Fruit fly (Drosophila melanogaster): ENCODE measurements around the gene CG42828.

The CG42828 gene

dm6 chr3R:23395720-23396119, 22.2 kb downstream of the CG42828 start:
- TF ChIP-seq Pif1B (GFP tag; optimal IDR thresholded peaks at IDR 0.05): no peak
- TF ChIP-seq fd96Ca (GFP tag; IDR thresholded peaks at IDR 0.05): 0 out of 3 replicates have a peak, but pooled peaks have one; percentile 28
- peak; percentile 71 for TF ChIP-seq Ets98B (GFP tag; IDR thresholded peaks at IDR 0.05)
- TF ChIP-seq CG8159 (tag; optimal IDR thresholded peaks at IDR 0.05): no peak
- TF ChIP-seq CG34367 (tag; optimal IDR thresholded peaks at IDR 0.05): no peak
- peak; percentile 71 for TF ChIP-seq CG8301 (tag; optimal IDR thresholded peaks at IDR 0.05)
- no peak for TF ChIP-seq gl (tag; optimal IDR thresholded peaks at IDR 0.05)
- no peak for TF ChIP-seq D1 (tag; optimal IDR thresholded peaks at IDR 0.05)
- no peak for TF ChIP-seq EcR (GFP tag; optimal IDR thresholded peaks at IDR 0.05)
- TF ChIP-seq CG17806 (tag; optimal IDR thresholded peaks at IDR 0.05): no peak
- peak; percentile 76 for TF ChIP-seq CG14655 (GFP tag; optimal IDR thresholded peaks at IDR 0.05)
- TF ChIP-seq Snoo (tag; optimal IDR thresholded peaks at IDR 0.05): no peak
- TF ChIP-seq Pif1A (GFP tag; optimal IDR thresholded peaks at IDR 0.05): peak; percentile 51
- TF ChIP-seq CG4496 (GFP tag; IDR thresholded peaks at IDR 0.05): peak; percentile 67
- TF ChIP-seq CG10348 (GFP tag; IDR thresholded peaks at IDR 0.05): no peak
- peak; percentile 64 for TF ChIP-seq CG12605 (GFP tag; IDR thresholded peaks at IDR 0.05)
- TF ChIP-seq CG32121 (GFP tag; IDR thresholded peaks at IDR 0.05): peak; percentile 69
- no peak for TF ChIP-seq CG13204 (GFP tag; optimal IDR thresholded peaks at IDR 0.05)
- peak; percentile 44; the same call in 1 of the 2 replicates for TF ChIP-seq rn (GFP tag; IDR thresholded peaks at IDR 0.05)
- peak; percentile 11 for TF ChIP-seq CG9948 (tag; optimal IDR thresholded peaks at IDR 0.05)
- TF ChIP-seq CG15710 (tag; optimal IDR thresholded peaks at IDR 0.05): no peak

DNA sequence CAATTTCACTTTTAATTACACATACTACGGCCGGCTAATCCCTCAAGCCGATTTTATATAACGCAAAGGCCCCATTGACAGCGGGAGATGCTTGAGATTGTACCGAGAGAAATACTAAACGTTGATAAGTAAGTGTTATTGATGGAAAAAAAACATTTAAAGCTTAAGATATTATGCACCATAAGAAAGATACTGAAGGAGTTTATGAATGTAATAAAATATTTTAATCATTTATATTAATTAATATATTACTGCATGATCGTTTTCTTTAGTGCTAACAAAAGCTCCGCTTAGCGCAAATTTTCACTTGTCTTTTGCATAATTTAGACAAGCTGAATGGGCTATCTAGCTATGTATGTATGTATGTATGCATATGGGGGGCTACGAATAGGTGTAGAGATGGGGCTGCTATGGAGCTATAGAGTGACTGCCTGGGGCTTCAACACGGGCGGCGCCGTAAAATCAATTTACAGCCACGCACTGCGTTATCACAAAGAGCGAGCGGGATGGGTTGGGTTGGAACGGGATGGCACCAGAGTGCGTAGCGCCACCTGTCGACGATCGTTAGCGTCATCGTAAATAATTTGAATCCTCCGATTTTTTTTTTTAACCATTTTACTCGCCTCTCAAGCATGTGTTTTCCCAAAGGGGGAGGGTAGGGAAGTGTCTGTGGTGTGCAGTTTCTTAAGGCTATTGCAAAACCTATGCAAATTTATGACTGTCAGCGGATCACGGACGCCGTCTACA, 23.2 kb downstream of the CG42828 start:
- TF ChIP-seq CG15710 (tag; optimal IDR thresholded peaks at IDR 0.05) (no peak), Ets98B (GFP tag; IDR thresholded peaks at IDR 0.05) (peak; percentile 44), Snoo (tag; optimal IDR thresholded peaks at IDR 0.05) (no peak), CG14655 (GFP tag; optimal IDR thresholded peaks at IDR 0.05) (peak; percentile 63), CG8159 (tag; optimal IDR thresholded peaks at IDR 0.05) (no peak), CG12605 (GFP tag; IDR thresholded peaks at IDR 0.05) (0 out of 2 replicates have a peak, but pooled peaks have one; percentile 18), CG9948 (tag; optimal IDR thresholded peaks at IDR 0.05) (peak; percentile 8), fd96Ca (GFP tag; IDR thresholded peaks at IDR 0.05) (0 out of 3 replicates have a peak, but pooled peaks have one; percentile 9), CG4496 (GFP tag; IDR thresholded peaks at IDR 0.05) (peak; percentile 51; the same call in 1 of the 3 replicates), CG8301 (tag; optimal IDR thresholded peaks at IDR 0.05) (peak; percentile 32), CG17806 (tag; optimal IDR thresholded peaks at IDR 0.05) (peak; percentile 13), CG32121 (GFP tag; IDR thresholded peaks at IDR 0.05) (peak; percentile 51; the same call in 1 of the 2 replicates)

DNA sequence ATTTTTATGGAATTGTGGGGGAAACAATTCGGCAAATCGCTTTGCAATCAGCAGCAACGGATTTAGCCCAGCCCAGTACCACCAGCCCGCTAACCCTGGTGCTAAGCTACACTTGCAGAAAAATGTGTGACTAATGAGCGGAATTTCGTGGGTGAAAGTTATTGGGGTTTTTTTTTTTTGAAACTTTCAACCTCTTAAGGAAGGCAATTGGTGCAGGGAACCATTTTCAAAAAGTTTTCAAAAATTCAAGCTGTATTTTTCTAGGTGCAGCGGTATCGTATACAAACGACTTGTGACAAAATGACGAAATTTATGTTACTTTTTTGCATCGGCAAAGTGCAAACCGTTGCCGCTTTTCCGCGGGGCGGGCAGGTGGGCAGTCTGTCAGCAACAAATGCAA, 25.5 kb downstream of the CG42828 start:
- TF ChIP-seq Pif1B (GFP tag; optimal IDR thresholded peaks at IDR 0.05) (no peak), CG8159 (tag; optimal IDR thresholded peaks at IDR 0.05) (no peak), CG8301 (tag; optimal IDR thresholded peaks at IDR 0.05) (no peak), Snoo (tag; optimal IDR thresholded peaks at IDR 0.05) (no peak), CG10348 (GFP tag; IDR thresholded peaks at IDR 0.05) (peak; percentile 37; the same call in 1 of the 2 replicates), CG12605 (GFP tag; IDR thresholded peaks at IDR 0.05) (peak; percentile 24; the same call in 1 of the 2 replicates), CG14655 (GFP tag; optimal IDR thresholded peaks at IDR 0.05) (no peak), CG4496 (GFP tag; IDR thresholded peaks at IDR 0.05) (peak; percentile 72; the same call in 2 of the 3 replicates), rn (GFP tag; IDR thresholded peaks at IDR 0.05) (0 out of 2 replicates have a peak, but pooled peaks have one; percentile 19), Ets98B (GFP tag; IDR thresholded peaks at IDR 0.05) (peak; percentile 35; the same call in 1 of the 2 replicates), fd96Ca (GFP tag; IDR thresholded peaks at IDR 0.05) (peak; percentile 77), CG32121 (GFP tag; IDR thresholded peaks at IDR 0.05) (peak; percentile 72), EcR (GFP tag; optimal IDR thresholded peaks at IDR 0.05) (no peak)

dm6 chr3R:23399679-23400078, 26.2 kb downstream of the CG42828 start:
- TF ChIP-seq CG14655 (GFP tag; optimal IDR thresholded peaks at IDR 0.05) (peak; percentile 7), CG9948 (tag; optimal IDR thresholded peaks at IDR 0.05) (no peak), Pif1B (GFP tag; optimal IDR thresholded peaks at IDR 0.05) (no peak), CG15710 (tag; optimal IDR thresholded peaks at IDR 0.05) (no peak), gl (tag; optimal IDR thresholded peaks at IDR 0.05) (no peak), CG8301 (tag; optimal IDR thresholded peaks at IDR 0.05) (peak; percentile 3), CG34367 (tag; optimal IDR thresholded peaks at IDR 0.05) (no peak), fd96Ca (GFP tag; IDR thresholded peaks at IDR 0.05) (no peak), EcR (GFP tag; optimal IDR thresholded peaks at IDR 0.05) (no peak), Ets98B (GFP tag; IDR thresholded peaks at IDR 0.05) (peak; percentile 53), CG13204 (GFP tag; optimal IDR thresholded peaks at IDR 0.05) (no peak), CG4496 (GFP tag; IDR thresholded peaks at IDR 0.05) (0 out of 3 replicates have a peak, but pooled peaks have one; percentile 13), CG10348 (GFP tag; IDR thresholded peaks at IDR 0.05) (no peak), Pif1A (GFP tag; optimal IDR thresholded peaks at IDR 0.05) (no peak), D1 (tag; optimal IDR thresholded peaks at IDR 0.05) (no peak), CG32121 (GFP tag; IDR thresholded peaks at IDR 0.05) (peak; percentile 36; the same call in 1 of the 2 replicates), CG12605 (GFP tag; IDR thresholded peaks at IDR 0.05) (no peak), rn (GFP tag; IDR thresholded peaks at IDR 0.05) (no peak), Snoo (tag; optimal IDR thresholded peaks at IDR 0.05) (no peak), CG17806 (tag; optimal IDR thresholded peaks at IDR 0.05) (no peak), CG8159 (tag; optimal IDR thresholded peaks at IDR 0.05) (no peak)

dm6 chr3R:23401519-23401918, 28.0 kb downstream of the CG42828 start:
- TF ChIP-seq CG17806 (tag; optimal IDR thresholded peaks at IDR 0.05): no peak
- no peak for TF ChIP-seq CG32121 (GFP tag; IDR thresholded peaks at IDR 0.05)
- TF ChIP-seq CG8159 (tag; optimal IDR thresholded peaks at IDR 0.05): no peak
- TF ChIP-seq Pif1B (GFP tag; optimal IDR thresholded peaks at IDR 0.05): peak; percentile 13
- TF ChIP-seq CG14655 (GFP tag; optimal IDR thresholded peaks at IDR 0.05): no peak
- no peak for TF ChIP-seq CG10348 (GFP tag; IDR thresholded peaks at IDR 0.05)
- no peak for TF ChIP-seq rn (GFP tag; IDR thresholded peaks at IDR 0.05)
- TF ChIP-seq Ets98B (GFP tag; IDR thresholded peaks at IDR 0.05): no peak
- no peak for TF ChIP-seq CG4496 (GFP tag; IDR thresholded peaks at IDR 0.05)
